Worm (Caenorhabditis elegans) whole organism, late embryonic: Measurements from ENCODE around the gene srd-21.

Source experiments
- C08G9.2 ChIP-seq: sonication (generic microtip); optimal IDR thresholded peaks from 2 replicates; lab custom pipeline; 2016; ENCODE audit warnings: mild to moderate bottlenecking, missing genetic modification characterization, moderate library complexity, missing compliant biosample characterization
- C38D4.7 ChIP-seq: fragments of 200-800 bp; sonication (Bioruptor generic); optimal IDR thresholded peaks from 2 replicates; lab custom pipeline; 2018; ENCODE audit warnings: mild to moderate bottlenecking, missing genetic modification characterization, moderate library complexity, missing compliant biosample characterization
- F13H6.1 ChIP-seq: sonication (generic microtip); optimal IDR thresholded peaks from 2 replicates; lab custom pipeline; 2016; ENCODE audit warnings: missing genetic modification characterization, missing compliant biosample characterization
- K02D7.2 ChIP-seq: sonication (generic microtip); optimal IDR thresholded peaks from 2 replicates; lab custom pipeline; 2017; ENCODE audit warnings: mild to moderate bottlenecking, missing genetic modification characterization, missing compliant biosample characterization
- ceh-18 ChIP-seq: sonication (generic microtip); optimal IDR thresholded peaks from 2 replicates; lab custom pipeline; 2016; ENCODE audit warnings: missing genetic modification characterization, missing compliant biosample characterization
- ceh-19 ChIP-seq: fragments of 200-800 bp; sonication (Bioruptor generic); optimal IDR thresholded peaks from 2 replicates; lab custom pipeline; 2018; ENCODE audit warnings: mild to moderate bottlenecking, missing genetic modification characterization, missing compliant biosample characterization
- ceh-2 ChIP-seq: sonication (generic microtip); optimal IDR thresholded peaks from 2 replicates; lab custom pipeline; 2016; ENCODE audit warnings: missing genotype, missing genetic modification characterization, missing compliant biosample characterization
- ceh-24 ChIP-seq: sonication (generic microtip); optimal IDR thresholded peaks from 2 replicates; lab custom pipeline; 2016; ENCODE audit warnings: mild to moderate bottlenecking, missing genetic modification characterization, missing compliant biosample characterization
- ceh-34 ChIP-seq: sonication (generic microtip); optimal IDR thresholded peaks from 2 replicates; lab custom pipeline; 2016; ENCODE audit warnings: mild to moderate bottlenecking, missing genetic modification characterization, missing compliant biosample characterization
- ceh-45 ChIP-seq: fragments of 200-800 bp; sonication (Bioruptor generic); IDR thresholded peaks from 2 replicates; pipeline ENCODE4 v1.3.6; 2022; ENCODE audit warnings: missing genetic modification reagents, missing genetic modification characterization, missing compliant biosample characterization
- ceh-48 ChIP-seq: sonication (generic microtip); optimal IDR thresholded peaks from 2 replicates; lab custom pipeline; 2016; ENCODE audit warnings: missing genetic modification characterization, inconsistent platforms, missing compliant biosample characterization
- ceh-6 ChIP-seq: fragments of 200-800 bp; sonication (Bioruptor generic); optimal IDR thresholded peaks from 2 replicates; lab custom pipeline; 2018; ENCODE audit warnings: mild to moderate bottlenecking, missing genetic modification characterization, missing compliant biosample characterization
- che-1 ChIP-seq: sonication (generic microtip); optimal IDR thresholded peaks from 2 replicates; lab custom pipeline; 2016; ENCODE audit warnings: mild to moderate bottlenecking, missing genetic modification characterization, missing compliant biosample characterization
- dmd-4 ChIP-seq: sonication (generic microtip); optimal IDR thresholded peaks from 2 replicates; lab custom pipeline; 2016; ENCODE audit warnings: borderline replicate concordance, missing genetic modification characterization, missing compliant biosample characterization
- ets-4 ChIP-seq: sonication (generic microtip); optimal IDR thresholded peaks from 2 replicates; lab custom pipeline; 2016; ENCODE audit warnings: missing genetic modification characterization, missing compliant biosample characterization
- eyg-1 ChIP-seq: sonication (generic microtip); optimal IDR thresholded peaks from 2 replicates; lab custom pipeline; 2016; ENCODE audit warnings: missing genotype, missing genetic modification characterization, missing compliant biosample characterization
- fax-1 ChIP-seq: sonication (generic microtip); optimal IDR thresholded peaks from 2 replicates; lab custom pipeline; 2016; ENCODE audit warnings: missing genotype, missing genetic modification characterization, missing compliant biosample characterization
- fkh-10 ChIP-seq: fragments of 150-350 bp; optimal IDR thresholded peaks from 2 replicates; lab custom pipeline; 2014; ENCODE audit warnings: missing biosample characterization, missing genetic modification reagents, missing genetic modification characterization
- gmeb-2 ChIP-seq: sonication (generic microtip); optimal IDR thresholded peaks from 2 replicates; lab custom pipeline; 2016; ENCODE audit warnings: missing genetic modification characterization, inconsistent platforms, missing compliant biosample characterization
- hlh-13 ChIP-seq: fragments of 200-800 bp; sonication (Bioruptor generic); optimal IDR thresholded peaks from 2 replicates; lab custom pipeline; 2018; ENCODE audit warnings: mild to moderate bottlenecking, missing genetic modification characterization, missing compliant biosample characterization
- hlh-30 ChIP-seq: sonication (generic microtip); optimal IDR thresholded peaks from 2 replicates; lab custom pipeline; 2017; ENCODE audit warnings: antibody characterized with exemption, missing genetic modification characterization, missing compliant biosample characterization; ENCODE audit not compliant: insufficient read depth
- hlh-8 ChIP-seq: sonication (generic microtip); optimal IDR thresholded peaks from 2 replicates; lab custom pipeline; 2016; ENCODE audit warnings: missing genotype, missing genetic modification characterization, missing compliant biosample characterization
- lin-11 ChIP-seq: fragments of 200-800 bp; sonication (Bioruptor generic); optimal IDR thresholded peaks from 2 replicates; lab custom pipeline; 2018; ENCODE audit warnings: mild to moderate bottlenecking, missing genetic modification characterization, missing compliant biosample characterization
- madf-2 ChIP-seq: sonication (generic microtip); optimal IDR thresholded peaks from 2 replicates; lab custom pipeline; 2017; ENCODE audit warnings: missing genetic modification characterization, missing compliant biosample characterization
- mec-3 ChIP-seq: sonication (generic microtip); optimal IDR thresholded peaks from 2 replicates; lab custom pipeline; 2016; ENCODE audit warnings: borderline replicate concordance, missing genetic modification characterization, missing compliant biosample characterization
- nhr-11 ChIP-seq: fragments of 150-350 bp; optimal IDR thresholded peaks from 2 replicates; lab custom pipeline; 2014; ENCODE audit warnings: missing biosample characterization, missing genetic modification characterization
- npax-4 ChIP-seq: sonication (generic microtip); optimal IDR thresholded peaks from 2 replicates; lab custom pipeline; 2016; ENCODE audit warnings: missing genetic modification characterization, missing compliant biosample characterization
- odd-2 ChIP-seq: sonication (generic microtip); optimal IDR thresholded peaks from 2 replicates; lab custom pipeline; 2017; ENCODE audit warnings: antibody characterized with exemption, mild to moderate bottlenecking, missing genetic modification characterization, missing compliant biosample characterization
- pat-9 ChIP-seq: fragments of 200-800 bp; sonication (Bioruptor generic); optimal IDR thresholded peaks from 2 replicates; lab custom pipeline; 2018; ENCODE audit warnings: mild to moderate bottlenecking, missing genetic modification characterization, moderate library complexity, missing compliant biosample characterization
- pha-2 ChIP-seq: sonication (generic microtip); optimal IDR thresholded peaks from 2 replicates; lab custom pipeline; 2017; ENCODE audit warnings: mild to moderate bottlenecking, missing genetic modification characterization, missing compliant biosample characterization
- pqm-1 ChIP-seq: sonication (generic microtip); optimal IDR thresholded peaks from 2 replicates; lab custom pipeline; 2016; ENCODE audit warnings: missing genetic modification characterization, missing compliant biosample characterization
- sdc-2 ChIP-seq: sonication (generic microtip); optimal IDR thresholded peaks from 2 replicates; lab custom pipeline; 2016; ENCODE audit warnings: missing genotype, missing genetic modification characterization, missing compliant biosample characterization
- sox-4 ChIP-seq: sonication (generic microtip); optimal IDR thresholded peaks from 2 replicates; lab custom pipeline; 2017; ENCODE audit warnings: mild to moderate bottlenecking, missing genetic modification characterization, inconsistent platforms, missing compliant biosample characterization
- ttx-3 ChIP-seq: sonication (generic microtip); optimal IDR thresholded peaks from 2 replicates; lab custom pipeline; 2016; ENCODE audit warnings: missing genetic modification reagents, missing genetic modification characterization, missing compliant biosample characterization
- unc-3 ChIP-seq, 2 experiments: fragments of 200-800 bp in 1 of 2; sonication (Bioruptor generic) in 1 of 2; sonication (generic microtip) in 1 of 2; conservative IDR thresholded peaks in 1 of 2; optimal IDR thresholded peaks in 1 of 2; 2 replicates each; pipeline versions ENCODE4 v1.3.6 to Lab custom; 2016 to 2022; ENCODE audit warnings: missing compliant biosample characterization in 2 of 2, missing genetic modification characterization in 2 of 2, missing genetic modification reagents in 1 of 2
- unc-42 ChIP-seq: sonication (generic microtip); optimal IDR thresholded peaks from 2 replicates; lab custom pipeline; 2016; ENCODE audit warnings: missing genotype, missing genetic modification characterization, missing compliant biosample characterization

Gene srd-21

DNA sequence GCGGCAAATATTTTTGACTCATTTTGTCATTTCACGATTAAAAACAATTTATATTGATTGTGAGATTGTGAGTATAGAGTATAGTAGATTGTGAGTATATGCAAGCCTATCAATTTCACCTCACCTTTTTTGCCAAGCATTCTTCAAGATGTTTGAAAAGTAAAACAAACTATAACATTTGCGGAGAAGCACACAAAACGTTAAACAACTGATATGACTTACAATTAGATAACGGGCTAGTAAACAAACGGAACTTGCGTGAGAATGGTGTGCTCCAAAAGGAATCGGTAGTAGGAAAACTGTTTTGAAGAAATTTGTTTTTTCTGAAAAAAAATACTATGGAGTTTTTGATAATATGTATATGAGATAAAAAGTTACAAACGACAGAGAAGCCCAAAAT lies 19.6 kb upstream of the srd-21 start:
- no peak for TF ChIP-seq npax-4 (tag; lab: Kevin White, UChicago)
- TF ChIP-seq pqm-1 (tag; lab: Kevin White, UChicago): no peak
- no peak for TF ChIP-seq gmeb-2
- no peak for TF ChIP-seq ets-4 (tag; lab: Kevin White, UChicago)
- TF ChIP-seq unc-3 (GFP tag; conservative IDR thresholded peaks at IDR 0.05; lab: Robert Waterston, UW): no peak
- TF ChIP-seq unc-3 (tag; optimal IDR thresholded peaks at IDR 0.05; lab: Kevin White, UChicago): no peak
- TF ChIP-seq nhr-11 (tag; lab: Kevin White, UChicago): no peak

DNA sequence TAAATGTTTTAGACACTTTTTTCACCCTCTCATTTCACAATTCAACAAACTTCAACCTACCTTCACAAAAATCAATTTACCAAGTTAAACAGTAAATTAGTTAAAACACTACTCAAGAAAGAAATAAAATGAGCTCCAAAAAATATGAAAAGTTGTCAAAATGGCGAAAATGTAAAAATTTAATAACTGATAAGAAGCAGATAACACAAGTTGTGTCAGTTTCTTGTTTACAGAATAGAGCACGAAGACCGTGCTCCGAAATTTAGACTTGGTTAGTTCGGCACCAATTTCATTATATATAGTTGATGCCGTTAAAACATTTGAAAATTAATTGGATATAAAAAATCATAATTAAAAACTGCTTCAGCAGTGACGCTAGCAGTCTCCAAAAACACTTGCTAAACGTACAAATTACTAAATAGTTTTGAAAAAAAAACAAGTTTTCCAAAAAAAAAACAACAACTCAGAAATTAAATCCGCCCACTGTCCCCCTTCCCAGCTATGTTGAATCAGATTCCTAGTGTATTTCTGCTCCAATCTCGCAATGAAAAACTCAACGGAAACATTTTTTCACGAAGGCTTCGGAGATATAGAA lies 18.8 kb upstream of the srd-21 start, which contains the start of gene srw-54:
Gene srw-54, plus strand, starts transcription at position 545 of the 595 bp plus-strand sequence.
- no peak for TF ChIP-seq odd-2
- no peak for TF ChIP-seq madf-2 (tag; lab: Kevin White, UChicago)
- no peak for TF ChIP-seq ceh-45 (GFP tag; lab: Robert Waterston, UW)
- no peak for TF ChIP-seq F13H6.1
- no peak for TF ChIP-seq ets-4 (tag; lab: Kevin White, UChicago)
- no peak for TF ChIP-seq lin-11 (tag; lab: Kevin White, UChicago)
- no peak for TF ChIP-seq hlh-13 (GFP tag; lab: Kevin White, UChicago)
- no peak for TF ChIP-seq ceh-6 (GFP tag; lab: Kevin White, UChicago)
- TF ChIP-seq fkh-10 (GFP tag; lab: Kevin White, UChicago): no peak
- no peak for TF ChIP-seq unc-42
- TF ChIP-seq ceh-48 (tag; lab: Kevin White, UChicago): no peak
- TF ChIP-seq sox-4 (tag; lab: Kevin White, UChicago): no peak
- TF ChIP-seq ttx-3: no peak
- TF ChIP-seq C38D4.7 (GFP tag; lab: Kevin White, UChicago): no peak
- TF ChIP-seq sdc-2 (tag; lab: Kevin White, UChicago): no peak

DNA sequence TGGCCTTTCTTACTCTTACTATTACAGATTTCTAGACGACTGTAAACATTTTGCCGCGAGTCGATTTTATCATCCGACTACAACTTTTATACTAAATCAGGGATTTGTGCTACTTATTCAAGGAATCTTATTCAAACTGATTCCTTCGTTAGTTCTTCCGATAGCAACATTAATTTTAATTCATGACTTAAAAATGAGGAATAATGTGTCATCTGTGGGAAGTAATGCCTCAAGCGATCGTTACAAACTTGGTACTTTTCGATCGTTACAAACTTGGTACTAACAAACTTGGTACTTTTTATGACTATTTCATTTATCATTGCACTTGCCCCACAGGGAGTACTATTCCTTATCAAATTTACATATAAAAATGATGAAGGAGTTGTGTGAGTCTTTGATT lies 12.2 kb upstream of the srd-21 start, which contains the start of gene Y70C5A.4:
Gene Y70C5A.4, plus strand, starts transcription at position 301 of the 400 bp plus-strand sequence.
- no peak for TF ChIP-seq hlh-8
- TF ChIP-seq mec-3 (tag; lab: Kevin White, UChicago): no peak
- no peak for TF ChIP-seq unc-42
- TF ChIP-seq unc-3 (GFP tag; conservative IDR thresholded peaks at IDR 0.05; lab: Robert Waterston, UW): no peak
- no peak for TF ChIP-seq unc-3 (tag; optimal IDR thresholded peaks at IDR 0.05; lab: Kevin White, UChicago)
- TF ChIP-seq pha-2 (tag; lab: Kevin White, UChicago): no peak
- no peak for TF ChIP-seq sox-4 (tag; lab: Kevin White, UChicago)
- no peak for TF ChIP-seq K02D7.2 (tag; lab: Kevin White, UChicago)
- TF ChIP-seq fax-1 (tag; lab: Kevin White, UChicago): no peak
- TF ChIP-seq ceh-2 (tag; lab: Kevin White, UChicago): no peak
- no peak for TF ChIP-seq ceh-6 (GFP tag; lab: Kevin White, UChicago)
- TF ChIP-seq che-1 (tag; lab: Kevin White, UChicago): no peak
- no peak for TF ChIP-seq ceh-19 (GFP tag; lab: Kevin White, UChicago)
- TF ChIP-seq C08G9.2: no peak
- no peak for TF ChIP-seq ceh-24 (tag; lab: Kevin White, UChicago)
- TF ChIP-seq dmd-4: no peak
- no peak for TF ChIP-seq eyg-1 (tag; lab: Kevin White, UChicago)
- no peak for TF ChIP-seq pat-9 (tag; lab: Kevin White, UChicago)
- no peak for TF ChIP-seq ceh-18
- TF ChIP-seq ceh-34 (tag; lab: Kevin White, UChicago): no peak
- no peak for TF ChIP-seq hlh-30 (tag; lab: Kevin White, UChicago)
